Worm (Caenorhabditis elegans) whole organism, L2 larva: ENCODE results near the gene tbce-1.

Experiments
- C34F6.9 ChIP-seq: fragments of 150-350 bp; optimal IDR thresholded peaks from 2 replicates; lab custom pipeline; 2014; ENCODE audit warnings: missing biosample characterization, missing genetic modification characterization
- ZK546.5 ChIP-seq: sonication (generic microtip); optimal IDR thresholded peaks from 2 replicates; lab custom pipeline; 2017; ENCODE audit warnings: missing biosample characterization, missing genetic modification characterization
- aly-2 ChIP-seq: fragments of 150-350 bp; optimal IDR thresholded peaks from 2 replicates; lab custom pipeline; 2014; ENCODE audit warnings: missing biosample characterization, missing genetic modification characterization
- blmp-1 ChIP-seq: sonication (generic microtip); optimal IDR thresholded peaks from 2 replicates; lab custom pipeline; 2017; ENCODE audit warnings: missing genetic modification characterization, mild to moderate bottlenecking, missing compliant biosample characterization, antibody characterized with exemption, moderate library complexity; ENCODE audit not compliant: insufficient read depth
- egl-27 ChIP-seq: sonication (generic microtip); optimal IDR thresholded peaks from 3 replicates; lab custom pipeline; 2017; ENCODE audit warnings: missing biosample characterization, missing genetic modification reagents, missing genetic modification characterization
- elt-1 ChIP-seq: fragments of 150-350 bp; optimal IDR thresholded peaks from 2 replicates; lab custom pipeline; 2014; ENCODE audit warnings: missing biosample characterization, missing genetic modification characterization
- lin-13 ChIP-seq: fragments of 150-350 bp; optimal IDR thresholded peaks from 2 replicates; lab custom pipeline; 2014; ENCODE audit warnings: missing biosample characterization, missing genetic modification reagents, missing genetic modification characterization
- lsy-2 ChIP-seq, 2 experiments: fragments of 150-350 bp in 1 of 2; sonication (generic microtip) in 1 of 2; optimal IDR thresholded peaks; 2 replicates each; lab custom pipeline; 2014 to 2017; ENCODE audit warnings: missing biosample characterization in 2 of 2, missing genetic modification characterization in 2 of 2
- nhr-6 ChIP-seq: fragments of 150-350 bp; optimal IDR thresholded peaks from 2 replicates; lab custom pipeline; 2014; ENCODE audit warnings: missing biosample characterization, missing genetic modification characterization
- peb-1 ChIP-seq: fragments of 150-350 bp; optimal IDR thresholded peaks from 2 replicates; lab custom pipeline; 2014; ENCODE audit warnings: missing biosample characterization, missing genetic modification characterization
- snpc-4 ChIP-seq: fragments of 150-350 bp; optimal IDR thresholded peaks from 2 replicates; lab custom pipeline; 2014; ENCODE audit warnings: missing biosample characterization, missing genetic modification characterization
- unc-39 ChIP-seq: fragments of 150-350 bp; optimal IDR thresholded peaks from 2 replicates; lab custom pipeline; 2014; ENCODE audit warnings: missing biosample characterization, missing genetic modification characterization
- unc-62 ChIP-seq: fragments of 150-350 bp; optimal IDR thresholded peaks from 2 replicates; lab custom pipeline; 2014; ENCODE audit warnings: missing biosample characterization, missing genetic modification reagents, missing genetic modification characterization
- ztf-11 ChIP-seq: sonication (generic microtip); optimal IDR thresholded peaks from 2 replicates; lab custom pipeline; 2017; ENCODE audit warnings: missing biosample characterization, missing genetic modification characterization

- TF ChIP-seq ztf-11 (tag; lab: Kevin White, UChicago) (no peak), lsy-2 (tag; optimal IDR thresholded peaks at IDR 0.05; lab: Kevin White, UChicago) (no peak), blmp-1 (tag; lab: Kevin White, UChicago) (no peak), lin-13 (no peak), unc-62 (GFP tag; lab: Kevin White, UChicago) (no peak), C34F6.9 (tag; lab: Kevin White, UChicago) (no peak), snpc-4 (tag; lab: Kevin White, UChicago) (no peak), peb-1 (tag; lab: Kevin White, UChicago) (no peak), unc-39 (tag; lab: Kevin White, UChicago) (no peak), aly-2 (tag; lab: Kevin White, UChicago) (no peak), elt-1 (tag; lab: Kevin White, UChicago) (no peak), nhr-6 (tag; lab: Kevin White, UChicago) (no peak), ZK546.5 (tag; lab: Kevin White, UChicago) (no peak), egl-27 (tag; lab: Kevin White, UChicago) (no peak)
Measured at ce11 chrIV:8333954-8333987, 39.3 kb downstream of the tbce-1 start, which contains the start of gene his-31.
